Worm (Caenorhabditis elegans) whole organism, L2 larva: ENCODE results near the gene ggtb-1.

Source experiments
- dmd-4 ChIP-seq: sonication (generic microtip); optimal IDR thresholded peaks from 2 replicates; lab custom pipeline; 2017; ENCODE audit warnings: missing biosample characterization, missing genetic modification characterization
- lin-13 ChIP-seq: fragments of 150-350 bp; optimal IDR thresholded peaks from 2 replicates; lab custom pipeline; 2014; ENCODE audit warnings: missing biosample characterization, missing genetic modification reagents, missing genetic modification characterization
- lsy-2 ChIP-seq, 2 experiments: fragments of 150-350 bp in 1 of 2; sonication (generic microtip) in 1 of 2; optimal IDR thresholded peaks; 2 replicates each; lab custom pipeline; 2014 to 2017; ENCODE audit warnings: missing biosample characterization in 2 of 2, missing genetic modification characterization in 2 of 2
- nhr-10 ChIP-seq: sonication (generic microtip); optimal IDR thresholded peaks from 2 replicates; lab custom pipeline; 2017; ENCODE audit warnings: missing biosample characterization, missing genetic modification characterization
- nhr-23 ChIP-seq: fragments of 150-350 bp; optimal IDR thresholded peaks from 2 replicates; lab custom pipeline; 2014; ENCODE audit warnings: missing biosample characterization, missing genetic modification reagents, missing genetic modification characterization
- nhr-237 ChIP-seq: fragments of 150-350 bp; optimal IDR thresholded peaks from 2 replicates; lab custom pipeline; 2014; ENCODE audit warnings: missing biosample characterization, missing genetic modification characterization
- nhr-25 ChIP-seq: fragments of 150-350 bp; sonication (generic microtip); optimal IDR thresholded peaks from 3 replicates; lab custom pipeline; 2014; ENCODE audit warnings: missing biosample characterization, missing genetic modification characterization
- sma-9 ChIP-seq, 2 experiments: fragments of 150-350 bp in 1 of 2; sonication (generic microtip) in 1 of 2; optimal IDR thresholded peaks; 2 replicates each; lab custom pipeline; 2014 to 2016; ENCODE audit warnings: missing genetic modification characterization in 2 of 2, mild to moderate bottlenecking in 1 of 2, missing biosample characterization in 1 of 2, missing compliant biosample characterization in 1 of 2, missing genetic modification reagents in 1 of 2, moderate library complexity in 1 of 2
- zag-1 ChIP-seq: fragments of 150-350 bp; optimal IDR thresholded peaks from 2 replicates; lab custom pipeline; 2014; ENCODE audit warnings: missing biosample characterization, missing genetic modification characterization

- no peak for TF ChIP-seq sma-9 (GFP tag; optimal IDR thresholded peaks at IDR 0.05; lab: Kevin White, UChicago)
- TF ChIP-seq sma-9 (tag; optimal IDR thresholded peaks at IDR 0.05; lab: Kevin White, UChicago), result no peak
- TF ChIP-seq nhr-237 (tag; lab: Kevin White, UChicago), result no peak
- TF ChIP-seq zag-1 (tag; lab: Kevin White, UChicago), result no peak
- no peak for TF ChIP-seq nhr-25 (tag; lab: Kevin White, UChicago)
- TF ChIP-seq nhr-23 (tag; lab: Kevin White, UChicago), result no peak
- no peak for TF ChIP-seq nhr-10 (tag; lab: Kevin White, UChicago)
- TF ChIP-seq lsy-2 (tag; optimal IDR thresholded peaks at IDR 0.05; lab: Kevin White, UChicago), result no peak
- TF ChIP-seq lin-13 (GFP tag; lab: Kevin White, UChicago), result no peak
- TF ChIP-seq dmd-4, result no peak
Measured at ce11 chrIII:7161055-7161454, 27.5 kb downstream of the ggtb-1 start, which contains the start of gene rnp-7.
